Worm (Caenorhabditis elegans) whole organism, late embryonic: Measurements from ENCODE around the gene T13H5.8.

ENCODE experiments used
- C08G9.2 ChIP-seq: sonication (generic microtip); optimal IDR thresholded peaks from 2 replicates; lab custom pipeline; 2016; ENCODE audit warnings: mild to moderate bottlenecking, missing genetic modification characterization, moderate library complexity, missing compliant biosample characterization
- C38D4.7 ChIP-seq: fragments of 200-800 bp; sonication (Bioruptor generic); optimal IDR thresholded peaks from 2 replicates; lab custom pipeline; 2018; ENCODE audit warnings: mild to moderate bottlenecking, missing genetic modification characterization, moderate library complexity, missing compliant biosample characterization
- F13H6.1 ChIP-seq: sonication (generic microtip); optimal IDR thresholded peaks from 2 replicates; lab custom pipeline; 2016; ENCODE audit warnings: missing genetic modification characterization, missing compliant biosample characterization
- T23F11.4 ChIP-seq: fragments of 200-800 bp; sonication (Bioruptor generic); optimal IDR thresholded peaks from 2 replicates; lab custom pipeline; 2018; ENCODE audit warnings: mild to moderate bottlenecking, missing genetic modification characterization, missing compliant biosample characterization
- ahr-1 ChIP-seq: sonication (generic microtip); optimal IDR thresholded peaks from 2 replicates; lab custom pipeline; 2016; ENCODE audit warnings: missing genetic modification characterization, missing compliant biosample characterization
- ama-1 ChIP-seq: fragments of 150-350 bp; optimal IDR thresholded peaks from 2 replicates; lab custom pipeline; 2014
- ceh-18 ChIP-seq: sonication (generic microtip); optimal IDR thresholded peaks from 2 replicates; lab custom pipeline; 2016; ENCODE audit warnings: missing genetic modification characterization, missing compliant biosample characterization
- ceh-2 ChIP-seq: sonication (generic microtip); optimal IDR thresholded peaks from 2 replicates; lab custom pipeline; 2016; ENCODE audit warnings: missing genotype, missing genetic modification characterization, missing compliant biosample characterization
- ceh-24 ChIP-seq: sonication (generic microtip); optimal IDR thresholded peaks from 2 replicates; lab custom pipeline; 2016; ENCODE audit warnings: mild to moderate bottlenecking, missing genetic modification characterization, missing compliant biosample characterization
- ceh-30 ChIP-seq: fragments of 150-350 bp; optimal IDR thresholded peaks from 2 replicates; lab custom pipeline; 2014; ENCODE audit warnings: missing biosample characterization, missing genetic modification characterization
- ceh-31 ChIP-seq: sonication (generic microtip); optimal IDR thresholded peaks from 2 replicates; lab custom pipeline; 2016; ENCODE audit warnings: missing genetic modification characterization, missing compliant biosample characterization
- ceh-34 ChIP-seq: sonication (generic microtip); optimal IDR thresholded peaks from 2 replicates; lab custom pipeline; 2016; ENCODE audit warnings: mild to moderate bottlenecking, missing genetic modification characterization, missing compliant biosample characterization
- ceh-6 ChIP-seq: fragments of 200-800 bp; sonication (Bioruptor generic); optimal IDR thresholded peaks from 2 replicates; lab custom pipeline; 2018; ENCODE audit warnings: mild to moderate bottlenecking, missing genetic modification characterization, missing compliant biosample characterization
- dve-1 ChIP-seq: sonication (generic microtip); optimal IDR thresholded peaks from 2 replicates; lab custom pipeline; 2017; ENCODE audit warnings: antibody characterized with exemption, mild to moderate bottlenecking, missing genetic modification characterization, missing compliant biosample characterization
- elt-4 ChIP-seq: sonication (generic microtip); optimal IDR thresholded peaks from 2 replicates; lab custom pipeline; 2016; ENCODE audit warnings: missing genetic modification characterization, missing compliant biosample characterization
- fax-1 ChIP-seq: sonication (generic microtip); optimal IDR thresholded peaks from 2 replicates; lab custom pipeline; 2016; ENCODE audit warnings: missing genotype, missing genetic modification characterization, missing compliant biosample characterization
- hlh-13 ChIP-seq: fragments of 200-800 bp; sonication (Bioruptor generic); optimal IDR thresholded peaks from 2 replicates; lab custom pipeline; 2018; ENCODE audit warnings: mild to moderate bottlenecking, missing genetic modification characterization, missing compliant biosample characterization
- hlh-6 ChIP-seq: sonication (generic microtip); optimal IDR thresholded peaks from 2 replicates; lab custom pipeline; 2016; ENCODE audit warnings: missing genotype, missing genetic modification characterization, missing compliant biosample characterization
- hlh-8 ChIP-seq: sonication (generic microtip); optimal IDR thresholded peaks from 2 replicates; lab custom pipeline; 2016; ENCODE audit warnings: missing genotype, missing genetic modification characterization, missing compliant biosample characterization
- lim-6 ChIP-seq: sonication (generic microtip); optimal IDR thresholded peaks from 2 replicates; lab custom pipeline; 2016; ENCODE audit warnings: missing genetic modification characterization, missing compliant biosample characterization
- lin-11 ChIP-seq: fragments of 200-800 bp; sonication (Bioruptor generic); optimal IDR thresholded peaks from 2 replicates; lab custom pipeline; 2018; ENCODE audit warnings: mild to moderate bottlenecking, missing genetic modification characterization, missing compliant biosample characterization
- madf-2 ChIP-seq: sonication (generic microtip); optimal IDR thresholded peaks from 2 replicates; lab custom pipeline; 2017; ENCODE audit warnings: missing genetic modification characterization, missing compliant biosample characterization
- mec-3 ChIP-seq: sonication (generic microtip); optimal IDR thresholded peaks from 2 replicates; lab custom pipeline; 2016; ENCODE audit warnings: borderline replicate concordance, missing genetic modification characterization, missing compliant biosample characterization
- nfya-1 ChIP-seq: sonication (generic microtip); optimal IDR thresholded peaks from 2 replicates; lab custom pipeline; 2017; ENCODE audit warnings: missing genetic modification characterization, mild to moderate bottlenecking, missing compliant biosample characterization, antibody characterized with exemption, moderate library complexity
- npax-4 ChIP-seq: sonication (generic microtip); optimal IDR thresholded peaks from 2 replicates; lab custom pipeline; 2016; ENCODE audit warnings: missing genetic modification characterization, missing compliant biosample characterization
- pax-1 ChIP-seq: fragments of 150-350 bp; optimal IDR thresholded peaks from 2 replicates; lab custom pipeline; 2014; ENCODE audit warnings: missing biosample characterization, missing genetic modification characterization
- pha-4 ChIP-seq: fragments of 150-350 bp; optimal IDR thresholded peaks from 2 replicates; lab custom pipeline; 2018; ENCODE audit warnings: missing biosample characterization, missing genetic modification reagents, missing genetic modification characterization
- pros-1 ChIP-seq: fragments of 150-350 bp; optimal IDR thresholded peaks from 2 replicates; lab custom pipeline; 2014; ENCODE audit warnings: missing biosample characterization, missing genetic modification reagents, missing genetic modification characterization
- ref-2 ChIP-seq: sonication (generic microtip); optimal IDR thresholded peaks from 2 replicates; lab custom pipeline; 2016; ENCODE audit warnings: missing genetic modification characterization, missing compliant biosample characterization
- rnt-1 ChIP-seq: sonication (generic microtip); optimal IDR thresholded peaks from 2 replicates; lab custom pipeline; 2016; ENCODE audit warnings: missing genetic modification characterization, missing compliant biosample characterization
- sdc-2 ChIP-seq: sonication (generic microtip); optimal IDR thresholded peaks from 2 replicates; lab custom pipeline; 2016; ENCODE audit warnings: missing genotype, missing genetic modification characterization, missing compliant biosample characterization
- sox-2 ChIP-seq: fragments of 200-800 bp; sonication (Bioruptor generic); IDR thresholded peaks from 2 replicates; pipeline ENCODE4 v1.3.6; 2022; ENCODE audit warnings: missing genetic modification reagents, missing genetic modification characterization, missing compliant biosample characterization
- syd-9 ChIP-seq: sonication (generic microtip); optimal IDR thresholded peaks from 2 replicates; lab custom pipeline; 2016; ENCODE audit warnings: mild to moderate bottlenecking, missing genetic modification characterization, moderate library complexity, missing compliant biosample characterization
- tbx-2 ChIP-seq: sonication (generic microtip); optimal IDR thresholded peaks from 2 replicates; lab custom pipeline; 2016; ENCODE audit warnings: missing genetic modification characterization, missing compliant biosample characterization
- ttx-3 ChIP-seq: sonication (generic microtip); optimal IDR thresholded peaks from 2 replicates; lab custom pipeline; 2016; ENCODE audit warnings: missing genetic modification reagents, missing genetic modification characterization, missing compliant biosample characterization
- unc-42 ChIP-seq: sonication (generic microtip); optimal IDR thresholded peaks from 2 replicates; lab custom pipeline; 2016; ENCODE audit warnings: missing genotype, missing genetic modification characterization, missing compliant biosample characterization
- unc-55 ChIP-seq: sonication (generic microtip); optimal IDR thresholded peaks from 2 replicates; lab custom pipeline; 2017; ENCODE audit warnings: missing biosample characterization, missing genetic modification reagents, missing genetic modification characterization

The T13H5.8 gene

ce11 chrII:8494228-8494717 lies 24.0 kb upstream of the T13H5.8 start, which contains the start of gene M05D6.9:
Gene M05D6.9, plus strand, starts transcription at chrII:8494278.
- TF ChIP-seq ahr-1 (no peak), ref-2 (tag; lab: Kevin White, UChicago) (no peak), hlh-6 (no peak), mec-3 (no peak)

DNA sequence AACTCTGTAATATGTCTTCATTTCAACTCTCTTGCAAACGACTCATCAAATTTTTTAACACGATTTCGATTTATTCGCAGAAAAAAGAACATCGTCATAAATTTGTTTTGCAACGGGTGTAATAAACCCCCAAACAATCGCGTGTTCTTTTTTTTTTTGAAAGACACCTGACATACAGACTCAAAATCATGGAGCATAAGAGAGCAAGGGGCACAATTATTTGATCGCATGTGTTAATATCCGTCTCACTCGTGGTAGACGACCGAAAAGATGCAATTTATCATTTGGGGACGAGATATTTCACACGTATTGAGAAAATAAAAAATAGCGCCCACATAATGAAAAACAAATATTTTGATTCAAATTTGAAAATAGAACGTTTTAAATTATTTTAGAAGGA lies 22.1 kb upstream of the T13H5.8 start:
- no peak for TF ChIP-seq F13H6.1 (tag; lab: Kevin White, UChicago)
- TF ChIP-seq npax-4 = no peak
- TF ChIP-seq ttx-3 (tag; lab: Kevin White, UChicago) = no peak
- no peak for TF ChIP-seq C08G9.2

DNA sequence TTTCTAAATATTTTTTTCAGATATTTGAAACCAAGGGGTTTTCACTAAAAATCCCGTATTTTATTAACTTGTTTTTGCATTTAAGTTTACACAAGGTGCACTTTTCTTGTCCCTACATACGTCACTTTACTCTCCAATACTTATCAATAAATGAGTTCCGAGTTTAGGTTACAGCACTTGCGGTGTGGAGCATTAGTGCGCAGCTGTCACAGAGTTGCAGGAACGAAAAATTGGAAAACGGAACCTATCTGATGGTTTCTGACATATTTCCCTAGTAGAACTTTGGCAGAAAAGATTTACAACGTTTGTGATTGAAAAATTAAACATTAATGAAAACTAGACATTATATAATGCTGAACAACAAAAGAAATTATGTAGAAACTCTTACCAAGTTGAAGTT lies 20.1 kb upstream of the T13H5.8 start:
- no peak for TF ChIP-seq lin-11 (tag; lab: Kevin White, UChicago)
- TF ChIP-seq C38D4.7 (GFP tag; lab: Kevin White, UChicago) = no peak
- no peak for TF ChIP-seq madf-2 (tag; lab: Kevin White, UChicago)
- no peak for TF ChIP-seq ref-2 (tag; lab: Kevin White, UChicago)
- TF ChIP-seq npax-4 = no peak
- TF ChIP-seq pha-4 (tag; lab: Kevin White, UChicago) = no peak
- TF ChIP-seq ceh-31 (tag; lab: Kevin White, UChicago) = no peak
- TF ChIP-seq sdc-2 (tag; lab: Kevin White, UChicago) = no peak
- no peak for TF ChIP-seq T23F11.4 (GFP tag; lab: Kevin White, UChicago)
- TF ChIP-seq ceh-24 (tag; lab: Kevin White, UChicago) = no peak
- TF ChIP-seq unc-42 = no peak
- no peak for TF ChIP-seq dve-1 (tag; lab: Kevin White, UChicago)
- TF ChIP-seq pros-1 (tag; lab: Kevin White, UChicago) = no peak
- TF ChIP-seq elt-4 (tag; lab: Kevin White, UChicago) = no peak
- no peak for TF ChIP-seq syd-9 (tag; lab: Kevin White, UChicago)
- TF ChIP-seq ceh-6 (GFP tag; lab: Kevin White, UChicago) = no peak

ce11 chrII:8499021-8499420 lies 19.3 kb upstream of the T13H5.8 start:
- TF ChIP-seq hlh-8 (tag; lab: Kevin White, UChicago) (peak; percentile 64), nfya-1 (tag; lab: Kevin White, UChicago) (peak; percentile 36), ceh-18 (tag; lab: Kevin White, UChicago) (peak; percentile 88), ceh-2 (tag; lab: Kevin White, UChicago) (peak; percentile 2), ceh-34 (tag; lab: Kevin White, UChicago) (peak; percentile 54), ceh-30 (no peak), rnt-1 (tag; lab: Kevin White, UChicago) (peak; percentile 63), ceh-31 (tag; lab: Kevin White, UChicago) (peak; percentile 8), F13H6.1 (tag; lab: Kevin White, UChicago) (no peak), sdc-2 (tag; lab: Kevin White, UChicago) (peak; percentile 15), sox-2 (GFP tag; lab: Robert Waterston, UW) (no peak), fax-1 (no peak), lim-6 (tag; lab: Kevin White, UChicago) (no peak), syd-9 (tag; lab: Kevin White, UChicago) (peak; percentile 21), ceh-6 (GFP tag; lab: Kevin White, UChicago) (no peak), ama-1 (lab: Kevin White, UChicago) (no peak), pros-1 (tag; lab: Kevin White, UChicago) (no peak), hlh-13 (GFP tag; lab: Kevin White, UChicago) (no peak), tbx-2 (tag; lab: Kevin White, UChicago) (peak; percentile 46), lin-11 (tag; lab: Kevin White, UChicago) (no peak), pax-1 (no peak), unc-55 (GFP tag; lab: Kevin White, UChicago) (peak; percentile 34)
